Fruit fly (Drosophila melanogaster): ENCODE results near the gene Ret.
A peak's percentile ranks its signal among the peaks of the same experiment; 100 is the strongest.

Gene Ret

dm6 chr2L:21166422-21166821, 32.1 kb downstream of the Ret start:
- TF ChIP-seq Myc (optimal IDR thresholded peaks at IDR 0.05), result peak; percentile 6
- TF ChIP-seq Rel (GFP tag; optimal IDR thresholded peaks at IDR 0.05), result no peak
- TF ChIP-seq Rel (tag; optimal IDR thresholded peaks at IDR 0.05), result peak; percentile 39
- TF ChIP-seq psq (GFP tag; optimal IDR thresholded peaks at IDR 0.05), result no peak
- peak; percentile 1 for TF ChIP-seq rgr (GFP tag; optimal IDR thresholded peaks at IDR 0.05)
- no peak for TF ChIP-seq tai (GFP tag; optimal IDR thresholded peaks at IDR 0.05)
- TF ChIP-seq h (GFP tag; optimal IDR thresholded peaks at IDR 0.05), result peak; percentile 36
- TF ChIP-seq fru (GFP tag; optimal IDR thresholded peaks at IDR 0.05), result no peak
- peak; percentile 4 for TF ChIP-seq woc (GFP tag; optimal IDR thresholded peaks at IDR 0.05)
- no peak for TF ChIP-seq Hr83 (GFP tag; optimal IDR thresholded peaks at IDR 0.05; ENCODE audit: poor library complexity, severe bottlenecking)
- TF ChIP-seq sage (GFP tag; optimal IDR thresholded peaks at IDR 0.05), result no peak
- TF ChIP-seq dl (GFP tag; optimal IDR thresholded peaks at IDR 0.05; ENCODE audit: insufficient read depth in 1 of 2, partially characterized antibody in 2 of 2), result no peak
- TF ChIP-seq Vsx2 (GFP tag; optimal IDR thresholded peaks at IDR 0.05; ENCODE audit: partially characterized antibody), result no peak
- no peak for TF ChIP-seq Sp1 (GFP tag; optimal IDR thresholded peaks at IDR 0.05)
- no peak for TF ChIP-seq OdsH (GFP tag; optimal IDR thresholded peaks at IDR 0.05)
- no peak for TF ChIP-seq Hr78 (GFP tag; optimal IDR thresholded peaks at IDR 0.05)
- TF ChIP-seq sv (GFP tag; optimal IDR thresholded peaks at IDR 0.05), result no peak
- peak; percentile 11 for TF ChIP-seq HLH106 (tag; optimal IDR thresholded peaks at IDR 0.05)
- no peak for TF ChIP-seq jim (GFP tag; optimal IDR thresholded peaks at IDR 0.05)
- TF ChIP-seq Hnf4 (GFP tag; optimal IDR thresholded peaks at IDR 0.05), result peak; percentile 12
- no peak for TF ChIP-seq brk (GFP tag; optimal IDR thresholded peaks at IDR 0.05)
- no peak for TF ChIP-seq ey (GFP tag; optimal IDR thresholded peaks at IDR 0.05)
- no peak for TF ChIP-seq lola (GFP tag; optimal IDR thresholded peaks at IDR 0.05)

- TF ChIP-seq Hnf4 (GFP tag; optimal IDR thresholded peaks at IDR 0.05), result peak; percentile 21
- TF ChIP-seq OdsH (GFP tag; optimal IDR thresholded peaks at IDR 0.05), result peak; percentile 15
- TF ChIP-seq psq (GFP tag; optimal IDR thresholded peaks at IDR 0.05), result peak; percentile 44
- peak; percentile 44 for TF ChIP-seq dmrt93B (GFP tag; optimal IDR thresholded peaks at IDR 0.05)
- peak in 1 of 2 experiments; percentile 73 for TF ChIP-seq foxo (GFP tag; optimal IDR thresholded peaks at IDR 0.05)
- peak; percentile 67 for TF ChIP-seq jim (GFP tag; optimal IDR thresholded peaks at IDR 0.05)
- peak; percentile 78 for TF ChIP-seq Myc (optimal IDR thresholded peaks at IDR 0.05)
- peak; percentile 45 for TF ChIP-seq fru (GFP tag; optimal IDR thresholded peaks at IDR 0.05)
- no peak for TF ChIP-seq Hr78 (GFP tag; optimal IDR thresholded peaks at IDR 0.05)
- TF ChIP-seq ey (GFP tag; optimal IDR thresholded peaks at IDR 0.05), result peak; percentile 46
- TF ChIP-seq Vsx2 (GFP tag; optimal IDR thresholded peaks at IDR 0.05; ENCODE audit: partially characterized antibody), result no peak
- TF ChIP-seq rgr (GFP tag; optimal IDR thresholded peaks at IDR 0.05), result peak; percentile 43
- TF ChIP-seq CG32264 (GFP tag; optimal IDR thresholded peaks at IDR 0.05), result no peak
- no peak for TF ChIP-seq tai (GFP tag; optimal IDR thresholded peaks at IDR 0.05)
- TF ChIP-seq Sp1 (GFP tag; optimal IDR thresholded peaks at IDR 0.05), result peak; percentile 26
- TF ChIP-seq sv (GFP tag; optimal IDR thresholded peaks at IDR 0.05), result peak; percentile 7
- TF ChIP-seq Rel (GFP tag; optimal IDR thresholded peaks at IDR 0.05), result no peak
- peak; percentile 81 for TF ChIP-seq Rel (tag; optimal IDR thresholded peaks at IDR 0.05)
- TF ChIP-seq HLH106 (tag; optimal IDR thresholded peaks at IDR 0.05), result peak; percentile 59
- peak; percentile 35 for TF ChIP-seq Hr83 (GFP tag; optimal IDR thresholded peaks at IDR 0.05; ENCODE audit: poor library complexity, severe bottlenecking)
- peak; percentile 61 for TF ChIP-seq h (GFP tag; optimal IDR thresholded peaks at IDR 0.05)
- peak; percentile 52 for TF ChIP-seq woc (GFP tag; optimal IDR thresholded peaks at IDR 0.05)
These were observed 35.2 kb downstream of the Ret start, which contains the start of gene Noc2 for dm6 chr2L:21163311-21163842. Noc2 (plus strand) TSS chr2L:21163641.

dm6 chr2L:21162875-21163274, 35.7 kb downstream of the Ret start, which contains the start of gene Nbr:
Nbr (minus strand) TSS chr2L:21163083.
- TF ChIP-seq rgr (GFP tag; optimal IDR thresholded peaks at IDR 0.05) (peak; percentile 35), Hnf4 (GFP tag; optimal IDR thresholded peaks at IDR 0.05) (no peak), sage (GFP tag; optimal IDR thresholded peaks at IDR 0.05) (no peak), fru (GFP tag; optimal IDR thresholded peaks at IDR 0.05) (no peak), Hr83 (GFP tag; optimal IDR thresholded peaks at IDR 0.05; ENCODE audit: poor library complexity, severe bottlenecking) (peak; percentile 49), Rel (GFP tag; optimal IDR thresholded peaks at IDR 0.05) (no peak), Rel (tag; optimal IDR thresholded peaks at IDR 0.05) (peak; percentile 13), Jra (GFP tag; optimal IDR thresholded peaks at IDR 0.05) (no peak), Dif (GFP tag; optimal IDR thresholded peaks at IDR 0.05; ENCODE audit: partially characterized antibody) (peak; percentile 58)

- TF ChIP-seq lola (GFP tag; optimal IDR thresholded peaks at IDR 0.05), result no peak
- TF ChIP-seq Jra (GFP tag; optimal IDR thresholded peaks at IDR 0.05), result peak; percentile 92
- no peak for TF ChIP-seq Myc (optimal IDR thresholded peaks at IDR 0.05)
- TF ChIP-seq dmrt93B (GFP tag; optimal IDR thresholded peaks at IDR 0.05), result peak; percentile 82
- TF ChIP-seq CG32264 (GFP tag; optimal IDR thresholded peaks at IDR 0.05), result peak; percentile 73
- TF ChIP-seq Dif (GFP tag; optimal IDR thresholded peaks at IDR 0.05; ENCODE audit: partially characterized antibody), result no peak
- TF ChIP-seq Abd-B (GFP tag; optimal IDR thresholded peaks at IDR 0.05), result no peak
- no peak for TF ChIP-seq dl (GFP tag; optimal IDR thresholded peaks at IDR 0.05; ENCODE audit: insufficient read depth in 1 of 2, partially characterized antibody in 2 of 2)
- TF ChIP-seq psq (GFP tag; optimal IDR thresholded peaks at IDR 0.05), result peak; percentile 93
- TF ChIP-seq OdsH (GFP tag; optimal IDR thresholded peaks at IDR 0.05), result peak; percentile 94
- TF ChIP-seq sv (GFP tag; optimal IDR thresholded peaks at IDR 0.05), result peak; percentile 79
- peak; percentile 95 for TF ChIP-seq Sp1 (GFP tag; optimal IDR thresholded peaks at IDR 0.05)
- peak; percentile 96 for TF ChIP-seq h (GFP tag; optimal IDR thresholded peaks at IDR 0.05)
- peak; percentile 72 for TF ChIP-seq Mio (GFP tag; optimal IDR thresholded peaks at IDR 0.05)
- TF ChIP-seq pan (optimal IDR thresholded peaks at IDR 0.05), result no peak
- TF ChIP-seq HLH106 (tag; optimal IDR thresholded peaks at IDR 0.05), result peak; percentile 96
- TF ChIP-seq br (GFP tag; optimal IDR thresholded peaks at IDR 0.05), result peak; percentile 93
- TF ChIP-seq Dfd (GFP tag; optimal IDR thresholded peaks at IDR 0.05), result no peak
- peak; percentile 81 to 98 for TF ChIP-seq foxo (GFP tag; optimal IDR thresholded peaks at IDR 0.05)
- TF ChIP-seq Hnf4 (GFP tag; optimal IDR thresholded peaks at IDR 0.05), result peak; percentile 97
- peak; percentile 85 for TF ChIP-seq Hr83 (GFP tag; optimal IDR thresholded peaks at IDR 0.05; ENCODE audit: poor library complexity, severe bottlenecking)
- no peak for TF ChIP-seq CrebA (GFP tag; optimal IDR thresholded peaks at IDR 0.05; ENCODE audit: borderline replicate concordance)
- peak; percentile 91 for TF ChIP-seq CG9705 (GFP tag; optimal IDR thresholded peaks at IDR 0.05)
- TF ChIP-seq GATAd (GFP tag; optimal IDR thresholded peaks at IDR 0.05), result no peak
- peak; percentile 77 for TF ChIP-seq woc (GFP tag; optimal IDR thresholded peaks at IDR 0.05)
- TF ChIP-seq sage (GFP tag; optimal IDR thresholded peaks at IDR 0.05), result no peak
- no peak for TF ChIP-seq jim (GFP tag; optimal IDR thresholded peaks at IDR 0.05)
These were observed 40.0 kb downstream of the Ret start, which contains the start of the genes Coq3 and Pld3 for dm6 chr2L:21158554-21158953. Coq3 (minus strand) TSS chr2L:21158611. Pld3 (plus strand) TSS chr2L:21158847.
